Fruit fly (Drosophila melanogaster): ENCODE results near the gene CG31717.

dm6 chr2L:10251592-10251991 lies 1.1 kb downstream of the CG31717 start, which contains the start of gene Ror:
- TF ChIP-seq Eip78C (GFP tag) (no peak), Ets96B (tag; optimal IDR thresholded peaks at IDR 0.05) (no peak), Sox102F (GFP tag; optimal IDR thresholded peaks at IDR 0.05) (no peak), CG8119 (GFP tag; IDR thresholded peaks at IDR 0.05) (no peak), Blimp-1 (GFP tag; optimal IDR thresholded peaks at IDR 0.05) (no peak), CG8319 (GFP tag; optimal IDR thresholded peaks at IDR 0.05) (no peak), dsx (GFP tag; optimal IDR thresholded peaks at IDR 0.05; ENCODE audit: poor library complexity, severe bottlenecking) (no peak), achi (GFP tag; optimal IDR thresholded peaks at IDR 0.05) (no peak), Eip75B (GFP tag; optimal IDR thresholded peaks at IDR 0.05) (no peak), pdm3 (GFP tag; optimal IDR thresholded peaks at IDR 0.05) (no peak), Ets21C (GFP tag; optimal IDR thresholded peaks at IDR 0.05) (no peak)

All from whole organism, prepupa.